Worm (Caenorhabditis elegans) whole organism, young adult: ENCODE measurements around the gene Y42A5A.5.

Source experiments
- F23B12.7 ChIP-seq: sonication (generic microtip); optimal IDR thresholded peaks from 2 replicates; lab custom pipeline; 2017; ENCODE audit warnings: missing genetic modification characterization, mild to moderate bottlenecking, missing compliant biosample characterization, antibody characterized with exemption, moderate library complexity; ENCODE audit not compliant: insufficient read depth
- F37B4.10 ChIP-seq: fragments of 200-800 bp; sonication (Bioruptor generic); IDR thresholded peaks from 2 replicates; pipeline ENCODE4 v1.3.6; 2022; ENCODE audit warnings: missing genetic modification characterization, missing compliant biosample characterization
- F57C9.4 ChIP-seq: sonication (generic microtip); optimal IDR thresholded peaks from 2 replicates; lab custom pipeline; 2017; ENCODE audit warnings: mild to moderate bottlenecking, missing genetic modification characterization, missing compliant biosample characterization
- K12H6.12 ChIP-seq: fragments of 200-800 bp; sonication (Bioruptor generic); optimal IDR thresholded peaks from 2 replicates; lab custom pipeline; 2018; ENCODE audit warnings: mild to moderate bottlenecking, missing genetic modification characterization, missing compliant biosample characterization
- T26A5.8 ChIP-seq: sonication (generic microtip); optimal IDR thresholded peaks from 2 replicates; lab custom pipeline; 2016; ENCODE audit warnings: missing genetic modification characterization, missing compliant biosample characterization
- aptf-2 ChIP-seq: fragments of 200-800 bp; sonication (Bioruptor generic); conservative IDR thresholded peaks from 2 replicates; pipeline ENCODE4 v1.3.6; 2022; ENCODE audit warnings: missing genetic modification reagents, missing genetic modification characterization, missing compliant biosample characterization
- atf-7 ChIP-seq: sonication (generic microtip); optimal IDR thresholded peaks from 2 replicates; lab custom pipeline; 2017; ENCODE audit warnings: mild to moderate bottlenecking, missing genetic modification characterization, missing compliant biosample characterization
- athp-1 ChIP-seq: sonication (generic microtip); optimal IDR thresholded peaks from 2 replicates; lab custom pipeline; 2017; ENCODE audit warnings: mild to moderate bottlenecking, missing genetic modification characterization, missing compliant biosample characterization
- attf-5 ChIP-seq: fragments of 200-800 bp; sonication (Bioruptor generic); optimal IDR thresholded peaks from 2 replicates; lab custom pipeline; 2018; ENCODE audit warnings: mild to moderate bottlenecking, missing genetic modification characterization, missing compliant biosample characterization
- ceh-100 ChIP-seq: fragments of 200-800 bp; sonication (Bioruptor generic); IDR thresholded peaks from 2 replicates; pipeline ENCODE4 v1.3.6; 2022; ENCODE audit warnings: missing genetic modification reagents, missing genetic modification characterization, missing compliant biosample characterization
- dox-1 ChIP-seq: fragments of 200-800 bp; sonication (Bioruptor generic); IDR thresholded peaks from 2 replicates; pipeline ENCODE4 v1.3.6; 2022; ENCODE audit warnings: missing genetic modification reagents, missing genetic modification characterization, missing compliant biosample characterization
- dpl-1 ChIP-seq: fragments of 150-350 bp; optimal IDR thresholded peaks from 2 replicates; lab custom pipeline; 2014; ENCODE audit warnings: missing biosample characterization, missing genetic modification reagents, missing genetic modification characterization
- egl-18 ChIP-seq: fragments of 200-800 bp; sonication (Bioruptor generic); IDR thresholded peaks from 2 replicates; pipeline ENCODE4 v1.3.6; 2022; ENCODE audit warnings: missing genetic modification reagents, missing genetic modification characterization, missing compliant biosample characterization
- egrh-3 ChIP-seq: fragments of 200-800 bp; sonication (Bioruptor generic); IDR thresholded peaks from 2 replicates; pipeline ENCODE4 v1.3.6; 2022; ENCODE audit warnings: missing genetic modification reagents, missing genetic modification characterization, missing compliant biosample characterization
- ekl-4 ChIP-seq: fragments of 200-800 bp; sonication (Bioruptor generic); IDR thresholded peaks from 2 replicates; pipeline ENCODE4 v1.3.6; 2022; ENCODE audit warnings: missing genetic modification reagents, missing genetic modification characterization, missing compliant biosample characterization
- gei-17 ChIP-seq: fragments of 200-800 bp; sonication (Bioruptor generic); optimal IDR thresholded peaks from 2 replicates; lab custom pipeline; 2018; ENCODE audit warnings: mild to moderate bottlenecking, missing genetic modification characterization, missing compliant biosample characterization
- him-1 ChIP-seq: sonication (generic microtip); optimal IDR thresholded peaks from 2 replicates; lab custom pipeline; 2016; ENCODE audit warnings: missing genotype, missing genetic modification reagents, missing genetic modification characterization, missing compliant biosample characterization
- hlh-12 ChIP-seq: sonication (generic microtip); optimal IDR thresholded peaks from 2 replicates; lab custom pipeline; 2016; ENCODE audit warnings: missing genetic modification characterization, missing compliant biosample characterization
- hlh-26 ChIP-seq: fragments of 200-800 bp; sonication (Bioruptor generic); conservative IDR thresholded peaks from 2 replicates; pipeline ENCODE4 v1.3.6; 2022; ENCODE audit warnings: missing genetic modification reagents, missing genetic modification characterization, missing compliant biosample characterization
- hmg-1.2 ChIP-seq: fragments of 200-800 bp; sonication (Bioruptor generic); IDR thresholded peaks from 2 replicates; pipeline ENCODE4 v1.3.6; 2022; ENCODE audit warnings: missing genetic modification reagents, missing genetic modification characterization, missing compliant biosample characterization
- hmg-20 ChIP-seq: fragments of 200-800 bp; sonication (Bioruptor generic); IDR thresholded peaks from 2 replicates; pipeline ENCODE4 v1.3.6; 2022; ENCODE audit warnings: missing genetic modification reagents, missing genetic modification characterization, missing compliant biosample characterization
- lag-1 ChIP-seq: fragments of 200-800 bp; sonication (Bioruptor generic); IDR thresholded peaks from 2 replicates; pipeline ENCODE4 v1.3.6; 2022; ENCODE audit warnings: missing genetic modification reagents, missing genetic modification characterization, missing compliant biosample characterization
- let-526 ChIP-seq: fragments of 200-800 bp; sonication (Bioruptor generic); IDR thresholded peaks from 2 replicates; pipeline ENCODE4 v1.3.6; 2022; ENCODE audit warnings: missing genetic modification reagents, missing genetic modification characterization, missing compliant biosample characterization
- lin-35 ChIP-seq, 3 experiments: fragments of 150-350 bp in 2 of 3; sonication (generic microtip) in 1 of 3; optimal IDR thresholded peaks; 2 replicates each; lab custom pipeline; 2014 to 2018; ENCODE audit warnings: missing biosample characterization in 3 of 3, missing genetic modification characterization in 3 of 3, missing genetic modification reagents in 3 of 3
- lin-40 ChIP-seq: sonication (generic microtip); optimal IDR thresholded peaks from 2 replicates; lab custom pipeline; 2016; ENCODE audit warnings: missing genetic modification characterization, mild to moderate bottlenecking, missing compliant biosample characterization, missing genotype, missing genetic modification reagents
- lir-1 ChIP-seq: fragments of 200-800 bp; sonication (Bioruptor generic); conservative IDR thresholded peaks from 2 replicates; pipeline ENCODE4 v1.3.6; 2022; ENCODE audit warnings: missing genetic modification reagents, missing genetic modification characterization, missing compliant biosample characterization
- mcd-1 ChIP-seq: fragments of 200-800 bp; sonication (Bioruptor generic); IDR thresholded peaks from 2 replicates; pipeline ENCODE4 v1.3.6; 2022; ENCODE audit warnings: missing genetic modification reagents, missing genetic modification characterization, missing compliant biosample characterization
- mes-4 ChIP-seq: sonication (generic microtip); optimal IDR thresholded peaks from 2 replicates; lab custom pipeline; 2016; ENCODE audit warnings: missing genotype, missing genetic modification characterization, missing compliant biosample characterization
- nfyb-1 ChIP-seq: fragments of 200-800 bp; sonication (Bioruptor generic); IDR thresholded peaks from 2 replicates; pipeline ENCODE4 v1.3.6; 2022; ENCODE audit warnings: missing genetic modification reagents, missing genetic modification characterization, missing compliant biosample characterization
- nhr-80 ChIP-seq: sonication (generic microtip); optimal IDR thresholded peaks from 2 replicates; lab custom pipeline; 2016; ENCODE audit warnings: missing genetic modification characterization, missing compliant biosample characterization
- nhr-90 ChIP-seq: sonication (generic microtip); optimal IDR thresholded peaks from 2 replicates; lab custom pipeline; 2016; ENCODE audit warnings: missing genotype, mild to moderate bottlenecking, missing genetic modification characterization, missing compliant biosample characterization
- snpc-1.1 ChIP-seq: sonication (generic microtip); optimal IDR thresholded peaks from 2 replicates; lab custom pipeline; 2017; ENCODE audit warnings: missing genetic modification characterization, mild to moderate bottlenecking, missing compliant biosample characterization, antibody characterized with exemption, moderate library complexity, missing genotype, missing genetic modification reagents; ENCODE audit not compliant: insufficient read depth
- snpc-1.3 ChIP-seq: sonication (generic microtip); optimal IDR thresholded peaks from 2 replicates; lab custom pipeline; 2017; ENCODE audit warnings: missing genetic modification characterization, mild to moderate bottlenecking, missing compliant biosample characterization, antibody characterized with exemption, moderate library complexity, missing genotype, missing genetic modification reagents; ENCODE audit not compliant: insufficient read depth
- somi-1 ChIP-seq: fragments of 200-800 bp; sonication (Bioruptor generic); optimal IDR thresholded peaks from 2 replicates; lab custom pipeline; 2018; ENCODE audit warnings: mild to moderate bottlenecking, missing genetic modification characterization, missing compliant biosample characterization
- tbp1 ChIP-seq: fragments of 200-800 bp; sonication (Bioruptor generic); optimal IDR thresholded peaks from 2 replicates; lab custom pipeline; 2018; ENCODE audit warnings: mild to moderate bottlenecking, missing genetic modification characterization, missing compliant biosample characterization
- tlf-1 ChIP-seq: fragments of 200-800 bp; sonication (Bioruptor generic); optimal IDR thresholded peaks from 2 replicates; lab custom pipeline; 2018; ENCODE audit warnings: mild to moderate bottlenecking, missing genetic modification characterization, missing compliant biosample characterization
- xnd-1 ChIP-seq: sonication (generic microtip); optimal IDR thresholded peaks from 2 replicates; lab custom pipeline; 2016; ENCODE audit warnings: missing genotype, missing genetic modification reagents, missing genetic modification characterization, missing compliant biosample characterization
- zim-3 ChIP-seq: sonication (generic microtip); optimal IDR thresholded peaks from 2 replicates; lab custom pipeline; 2017; ENCODE audit warnings: mild to moderate bottlenecking, missing genetic modification characterization, moderate library complexity, missing compliant biosample characterization
- ztf-25 ChIP-seq: fragments of 200-800 bp; sonication (Bioruptor generic); IDR thresholded peaks from 2 replicates; pipeline ENCODE4 v1.3.6; 2022; ENCODE audit warnings: missing genetic modification reagents, missing genetic modification characterization, missing compliant biosample characterization
- ztf-6 ChIP-seq: fragments of 200-800 bp; sonication (Bioruptor generic); IDR thresholded peaks from 2 replicates; pipeline ENCODE4 v1.3.6; 2022; ENCODE audit warnings: missing genetic modification reagents, missing genetic modification characterization, missing compliant biosample characterization

Y42A5A.5 gene

DNA sequence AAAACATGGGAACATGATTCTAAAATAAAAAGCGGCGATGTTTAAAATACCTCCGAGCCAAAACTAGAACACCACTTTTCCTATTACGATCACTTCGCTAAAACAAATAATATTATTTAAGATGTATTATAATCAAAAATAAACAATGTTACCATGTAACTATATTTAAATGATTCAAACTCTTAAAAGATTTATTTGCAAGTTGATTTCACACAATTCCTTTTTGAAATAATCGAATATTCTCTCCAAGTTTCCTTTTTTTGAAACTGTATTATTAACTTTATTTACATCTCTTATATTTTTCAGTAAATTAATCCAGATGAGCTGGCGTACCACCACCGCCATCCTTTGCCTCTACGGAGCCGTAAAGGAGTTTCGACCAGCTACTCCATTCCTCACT lies 31.6 kb upstream of the Y42A5A.5 start, which contains the start of gene folt-1:
Gene folt-1 (plus strand): TSS at position 301 of the 400 bp plus-strand sequence.
- TF ChIP-seq somi-1 (GFP tag; lab: Kevin White, UChicago) (no peak), athp-1 (tag; lab: Kevin White, UChicago) (no peak), lin-40 (tag; lab: Kevin White, UChicago) (no peak), gei-17 (GFP tag; lab: Kevin White, UChicago) (no peak), hmg-20 (GFP tag; lab: Robert Waterston, UW) (no peak), lin-35 (GFP tag; optimal IDR thresholded peaks at IDR 0.05; lab: Kevin White, UChicago) (no peak)

DNA sequence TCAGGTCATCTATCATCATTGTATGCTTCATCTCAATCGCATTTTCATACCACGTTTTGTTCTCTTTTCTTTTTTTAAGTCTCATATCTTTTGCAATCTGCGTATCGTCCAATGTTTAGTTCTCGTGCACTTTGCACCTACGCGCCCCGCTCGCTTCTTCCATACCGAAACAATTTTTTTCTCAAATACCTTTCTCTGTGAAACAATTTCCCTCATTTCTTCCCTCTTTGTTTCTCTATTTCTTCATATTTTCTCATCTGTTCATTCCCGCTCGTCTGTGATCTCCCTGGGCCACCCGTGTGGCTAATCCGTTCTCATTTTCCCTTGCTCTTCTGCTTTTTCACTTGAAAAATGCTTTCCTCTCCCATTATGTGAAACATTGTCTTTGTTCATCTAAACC lies 30.8 kb upstream of the Y42A5A.5 start:
- TF ChIP-seq ceh-100 (no peak), mcd-1 (GFP tag; lab: Robert Waterston, UW) (no peak), hmg-1.2 (GFP tag; lab: Robert Waterston, UW) (peak; percentile 19; the same call in 1 of the 2 replicates), attf-5 (GFP tag; lab: Kevin White, UChicago) (peak; percentile 47), T26A5.8 (tag; lab: Kevin White, UChicago) (no peak), xnd-1 (no peak), F23B12.7 (tag; lab: Kevin White, UChicago) (no peak), nhr-80 (peak; percentile 44), snpc-1.1 (tag; lab: Kevin White, UChicago) (no peak), ekl-4 (GFP tag; lab: Robert Waterston, UW) (no peak)

- TF ChIP-seq let-526 (GFP tag; lab: Robert Waterston, UW) (no peak), tlf-1 (GFP tag; lab: Kevin White, UChicago) (no peak)
Observed at ce11 chrV:11134296-11134695, 24.7 kb upstream of the Y42A5A.5 start, which contains the start of gene glb-3. Gene glb-3 (plus strand): TSS chrV:11134596.

- TF ChIP-seq tbp1 = no peak
- no peak for TF ChIP-seq egl-18
- no peak for TF ChIP-seq lin-35 (GFP tag; optimal IDR thresholded peaks at IDR 0.05; lab: Kevin White, UChicago)
- no peak for TF ChIP-seq lir-1 (GFP tag; lab: Robert Waterston, UW)
- no peak for TF ChIP-seq mcd-1 (GFP tag; lab: Robert Waterston, UW)
- no peak for TF ChIP-seq snpc-1.3 (tag; lab: Kevin White, UChicago)
- no peak for TF ChIP-seq mes-4 (tag; lab: Kevin White, UChicago)
- TF ChIP-seq hlh-26 = no peak
Observed at ce11 chrV:11133516-11133915, 24.0 kb upstream of the Y42A5A.5 start.

DNA sequence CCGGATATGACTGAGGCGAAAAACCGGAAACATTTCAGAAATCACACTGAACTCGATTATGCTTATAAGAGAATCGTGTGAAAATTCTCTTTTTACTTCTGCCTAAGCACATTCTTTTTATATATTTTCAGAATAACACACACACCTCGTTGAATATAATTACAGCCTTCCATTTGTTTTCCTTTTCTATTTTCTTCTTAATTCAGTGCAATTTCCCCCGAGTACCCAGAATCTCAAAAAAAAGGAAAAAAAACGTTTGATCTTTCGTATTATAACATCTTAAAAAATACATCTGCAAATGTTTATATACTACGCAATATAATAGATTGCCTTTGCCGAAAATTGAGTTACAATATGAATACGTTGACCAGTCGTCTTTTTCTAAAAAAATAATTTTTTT lies 22.3 kb upstream of the Y42A5A.5 start:
- TF ChIP-seq atf-7 (tag; lab: Kevin White, UChicago) (no peak), dox-1 (GFP tag; lab: Robert Waterston, UW) (no peak), F37B4.10 (GFP tag; lab: Robert Waterston, UW) (no peak), K12H6.12 (tag; lab: Kevin White, UChicago) (no peak), gei-17 (GFP tag; lab: Kevin White, UChicago) (no peak), hlh-12 (tag; lab: Kevin White, UChicago) (no peak), F57C9.4 (tag; lab: Kevin White, UChicago) (no peak)

DNA sequence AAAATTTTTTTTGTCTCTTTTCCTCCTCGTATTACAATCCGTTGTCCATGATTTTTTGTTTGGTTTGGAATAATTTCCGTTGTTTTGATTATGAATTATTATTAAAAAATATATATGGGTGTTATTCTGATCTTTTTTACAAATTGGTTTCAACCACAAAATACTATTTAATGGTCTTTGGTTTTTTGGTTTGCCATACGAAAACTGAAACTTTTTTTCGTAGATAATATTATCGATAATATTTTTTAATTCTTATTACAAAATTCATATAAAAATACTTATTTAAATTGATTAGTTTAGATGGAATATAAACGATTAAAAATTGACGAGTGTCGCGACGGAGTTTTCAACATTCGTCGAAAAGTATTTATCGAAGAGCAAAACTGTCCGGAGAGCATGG lies 17.6 kb upstream of the Y42A5A.5 start, which contains the start of gene jmjd-5:
Gene jmjd-5 (plus strand): TSS at position 301 of the 400 bp plus-strand sequence.
- no peak for TF ChIP-seq zim-3 (tag; lab: Kevin White, UChicago)
- TF ChIP-seq egrh-3 (GFP tag; lab: Robert Waterston, UW) = no peak
- no peak for TF ChIP-seq xnd-1
- no peak for TF ChIP-seq nhr-90
- no peak for TF ChIP-seq gei-17 (GFP tag; lab: Kevin White, UChicago)
- no peak for TF ChIP-seq ztf-6 (GFP tag; lab: Robert Waterston, UW)
- no peak for TF ChIP-seq aptf-2 (GFP tag; lab: Robert Waterston, UW)
- TF ChIP-seq nfyb-1 = no peak
- no peak for TF ChIP-seq egl-18
- TF ChIP-seq snpc-1.3 (tag; lab: Kevin White, UChicago) = no peak
- no peak for TF ChIP-seq dpl-1 (GFP tag; lab: Kevin White, UChicago)
- no peak for TF ChIP-seq nhr-80
- no peak for TF ChIP-seq ztf-25
- TF ChIP-seq him-1 (tag; lab: Kevin White, UChicago) = no peak
- TF ChIP-seq lag-1 (GFP tag; lab: Robert Waterston, UW) = no peak
